Worm (Caenorhabditis elegans) whole organism, L2 larva: ENCODE data around the gene lon-2.

Experiments
- nhr-10 ChIP-seq: sonication (generic microtip); optimal IDR thresholded peaks from 2 replicates; lab custom pipeline; 2017; ENCODE audit warnings: missing biosample characterization, missing genetic modification characterization
- nhr-12 ChIP-seq: fragments of 150-350 bp; optimal IDR thresholded peaks from 2 replicates; lab custom pipeline; 2014; ENCODE audit warnings: missing biosample characterization, missing genetic modification characterization
- nhr-6 ChIP-seq: fragments of 150-350 bp; optimal IDR thresholded peaks from 2 replicates; lab custom pipeline; 2014; ENCODE audit warnings: missing biosample characterization, missing genetic modification characterization
- skn-1 ChIP-seq: sonication (generic microtip); optimal IDR thresholded peaks from 2 replicates; lab custom pipeline; 2017; ENCODE audit warnings: missing biosample characterization, missing genetic modification characterization
- snpc-4 ChIP-seq: fragments of 150-350 bp; optimal IDR thresholded peaks from 2 replicates; lab custom pipeline; 2014; ENCODE audit warnings: missing biosample characterization, missing genetic modification characterization
- zag-1 ChIP-seq: fragments of 150-350 bp; optimal IDR thresholded peaks from 2 replicates; lab custom pipeline; 2014; ENCODE audit warnings: missing biosample characterization, missing genetic modification characterization
- ztf-1 ChIP-seq: fragments of 200-800 bp; sonication (Bioruptor generic); conservative IDR thresholded peaks from 2 replicates; pipeline ENCODE4 v1.3.6; 2022; ENCODE audit warnings: missing genetic modification characterization, missing compliant biosample characterization

ce11 chrX:4787525-4787924 lies 38.6 kb upstream of the lon-2 start:
- no peak for TF ChIP-seq snpc-4 (tag; lab: Kevin White, UChicago)
- no peak for TF ChIP-seq ztf-1 (GFP tag; lab: Robert Waterston, UW)
- no peak for TF ChIP-seq nhr-6
- TF ChIP-seq skn-1 (tag; lab: Kevin White, UChicago), result no peak
- no peak for TF ChIP-seq zag-1 (tag; lab: Kevin White, UChicago)
- TF ChIP-seq nhr-10 (tag; lab: Kevin White, UChicago), result no peak
- no peak for TF ChIP-seq nhr-12
